In the genomic region with DNA sequence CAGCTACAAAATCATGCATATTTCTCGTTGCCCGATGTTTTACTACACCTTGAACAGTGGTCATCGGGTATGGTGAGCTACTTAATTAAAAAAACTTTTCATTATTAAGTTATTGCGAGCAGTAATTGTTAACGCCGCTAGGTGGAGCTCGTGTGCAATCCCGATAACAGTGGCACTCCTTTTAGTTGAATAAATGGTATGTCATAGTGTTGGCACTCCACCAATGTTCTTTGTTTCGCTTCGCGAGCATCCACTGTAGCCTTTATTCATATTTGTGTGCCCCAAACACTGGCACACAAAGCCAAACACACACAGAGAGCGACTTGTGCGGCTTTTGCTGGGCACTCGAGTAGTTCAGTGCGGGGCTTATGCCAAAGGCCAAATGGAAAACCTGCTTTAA, we compare ENCODE assay signal across 1 fruit fly cellular context.
TF ChIP-seq lines count a peak whose summit lies in the region.

No protein-coding gene starts in this region.

TF ChIP-seq in whole organism, embryonic, 481 proteins besides CTCF, POLR2A, EP300 and RAD21 (continued from another document and continues in another):
- TF ChIP-seq odd (GFP tag; optimal IDR thresholded peaks at IDR 0.05; lab: Kevin White, UChicago) (peak; percentile 83), CG16863 (GFP tag; optimal IDR thresholded peaks at IDR 0.05; lab: Kevin White, UChicago) (peak; percentile 91), CG9437 (GFP tag; optimal IDR thresholded peaks at IDR 0.05; lab: Kevin White, UChicago) (peak; percentile 77), CG17802 (tag; optimal IDR thresholded peaks at IDR 0.05; lab: Kevin White, UChicago) (peak; percentile 41), Spps (tag; optimal IDR thresholded peaks at IDR 0.05; lab: Kevin White, UChicago) (peak; percentile 49), CG33557 (GFP tag; optimal IDR thresholded peaks at IDR 0.05; lab: Kevin White, UChicago) (peak; percentile 44), unpg (GFP tag; optimal IDR thresholded peaks at IDR 0.05; lab: Kevin White, UChicago) (peak; percentile 87), ATbp (GFP tag; optimal IDR thresholded peaks at IDR 0.05; lab: Kevin White, UChicago) (peak; percentile 89), CG12744 (GFP tag; optimal IDR thresholded peaks at IDR 0.05; lab: Kevin White, UChicago) (peak; percentile 85), cas (GFP tag; IDR thresholded peaks at IDR 0.05; lab: Robert Waterston, UW) (peak; percentile 68; the same call in 1 of the 2 replicates), Stat92E (GFP tag; optimal IDR thresholded peaks at IDR 0.05; lab: Kevin White, UChicago) (peak in 1 of 3 experiments; percentile 1), CG15011 (GFP tag; optimal IDR thresholded peaks at IDR 0.05; lab: Kevin White, UChicago) (peak; percentile 46), hb (GFP tag; IDR thresholded peaks at IDR 0.05; lab: Robert Waterston, UW; ENCODE audit: partially characterized antibody) (no peak), Jarid2 (GFP tag; optimal IDR thresholded peaks at IDR 0.05; lab: Kevin White, UChicago) (peak; percentile 47), Nf-YA (GFP tag; IDR thresholded peaks at IDR 0.05; lab: Robert Waterston, UW) (peak; percentile 94), nau (GFP tag; optimal IDR thresholded peaks at IDR 0.05; lab: Kevin White, UChicago) (peak; percentile 83), Dek (tag; optimal IDR thresholded peaks at IDR 0.05; lab: Kevin White, UChicago) (peak; percentile 88), E2f2 (GFP tag; IDR thresholded peaks at IDR 0.05; lab: Robert Waterston, UW) (peak; percentile 82), Poxn (GFP tag; IDR thresholded peaks at IDR 0.05; lab: Robert Waterston, UW) (peak; percentile 88), lmd (GFP tag; IDR thresholded peaks at IDR 0.05; lab: Robert Waterston, UW) (peak; percentile 97), Hsf (GFP tag; optimal IDR thresholded peaks at IDR 0.05; lab: Kevin White, UChicago) (peak; percentile 89), dimm (GFP tag; IDR thresholded peaks at IDR 0.05; lab: Robert Waterston, UW) (peak; percentile 92), Doc3 (GFP tag; IDR thresholded peaks at IDR 0.05; lab: Robert Waterston, UW; ENCODE audit: partially characterized antibody) (no peak), Nf-YC (tag; optimal IDR thresholded peaks at IDR 0.05; lab: Kevin White, UChicago) (peak; percentile 73), CG32532 (GFP tag; IDR thresholded peaks at IDR 0.05; lab: Robert Waterston, UW) (peak; percentile 93), Fer1 (GFP tag; optimal IDR thresholded peaks at IDR 0.05; lab: Kevin White, UChicago) (peak; percentile 91), CG6689 (GFP tag; IDR thresholded peaks at IDR 0.05; lab: Robert Waterston, UW) (peak; percentile 93), da (GFP tag; optimal IDR thresholded peaks at IDR 0.05; lab: Kevin White, UChicago) (peak; percentile 46), CG2875 (GFP tag; optimal IDR thresholded peaks at IDR 0.05; lab: Kevin White, UChicago) (peak; percentile 77), Trl (optimal IDR thresholded peaks at IDR 0.05; lab: Kevin White, UChicago) (no peak), Trl (GFP tag; optimal IDR thresholded peaks at IDR 0.05; lab: Kevin White, UChicago) (peak; percentile 84), CG1603 (tag; optimal IDR thresholded peaks at IDR 0.05; lab: Kevin White, UChicago) (peak; percentile 89), CG11093 (GFP tag; IDR thresholded peaks at IDR 0.05; lab: Robert Waterston, UW) (peak; percentile 64; the same call in 1 of the 3 replicates), CG14667 (GFP tag; IDR thresholded peaks at IDR 0.05; lab: Robert Waterston, UW) (peak; percentile 91), CG12299 (tag; optimal IDR thresholded peaks at IDR 0.05; lab: Kevin White, UChicago) (peak; percentile 83), Mes4 (GFP tag; optimal IDR thresholded peaks at IDR 0.05; lab: Kevin White, UChicago) (peak; percentile 86), klu (GFP tag; IDR thresholded peaks at IDR 0.05; lab: Robert Waterston, UW) (peak; percentile 86), CG17186 (GFP tag; optimal IDR thresholded peaks at IDR 0.05; lab: Kevin White, UChicago) (peak; percentile 8), p53 (GFP tag; optimal IDR thresholded peaks at IDR 0.05; lab: Kevin White, UChicago) (peak; percentile 68), CG7839 (tag; optimal IDR thresholded peaks at IDR 0.05; lab: Kevin White, UChicago) (peak; percentile 90), Bdp1 (GFP tag; optimal IDR thresholded peaks at IDR 0.05; lab: Kevin White, UChicago) (peak; percentile 64), Bgb (GFP tag; IDR thresholded peaks at IDR 0.05; lab: Robert Waterston, UW; ENCODE audit: partially characterized antibody) (no peak), GATAe (GFP tag; conservative IDR thresholded peaks at IDR 0.05; lab: Robert Waterston, UW) (0 out of 2 replicates have a peak, but pooled peaks have one; percentile 52), her (GFP tag; optimal IDR thresholded peaks at IDR 0.05; lab: Kevin White, UChicago) (peak; percentile 87), Hmx (GFP tag; optimal IDR thresholded peaks at IDR 0.05; lab: Kevin White, UChicago) (no peak), CG6854 (GFP tag; optimal IDR thresholded peaks at IDR 0.05; lab: Kevin White, UChicago) (peak; percentile 53), kah (GFP tag; optimal IDR thresholded peaks at IDR 0.05; lab: Kevin White, UChicago) (peak; percentile 58), bab2 (GFP tag; optimal IDR thresholded peaks at IDR 0.05; lab: Kevin White, UChicago) (peak; percentile 94), CG4617 (GFP tag; optimal IDR thresholded peaks at IDR 0.05; lab: Kevin White, UChicago; ENCODE audit: borderline replicate concordance) (peak; percentile 53), rib (GFP tag; IDR thresholded peaks at IDR 0.05; lab: Robert Waterston, UW) (peak; percentile 86), hbn (GFP tag; IDR thresholded peaks at IDR 0.05; lab: Robert Waterston, UW; ENCODE audit: partially characterized antibody) (no peak), CG4707 (GFP tag; optimal IDR thresholded peaks at IDR 0.05; lab: Kevin White, UChicago) (peak; percentile 59), CG4282 (GFP tag; optimal IDR thresholded peaks at IDR 0.05; lab: Kevin White, UChicago) (peak; percentile 65), Abd-B (GFP tag; optimal IDR thresholded peaks at IDR 0.05; lab: Kevin White, UChicago) (peak; percentile 90), knrl (GFP tag; IDR thresholded peaks at IDR 0.05; lab: Robert Waterston, UW; ENCODE audit: partially characterized antibody) (0 out of 3 replicates have a peak, but pooled peaks have one; percentile 19), esg (GFP tag; conservative IDR thresholded peaks at IDR 0.05; lab: Robert Waterston, UW) (peak; percentile 96), Myb (GFP tag; optimal IDR thresholded peaks at IDR 0.05; lab: Kevin White, UChicago) (peak; percentile 72), bcd (GFP tag; optimal IDR thresholded peaks at IDR 0.05; lab: Kevin White, UChicago) (peak; percentile 81), bigmax (GFP tag; optimal IDR thresholded peaks at IDR 0.05; lab: Kevin White, UChicago) (no peak), scrt (GFP tag; optimal IDR thresholded peaks at IDR 0.05; lab: Kevin White, UChicago) (peak; percentile 78), Optix (GFP tag; IDR thresholded peaks at IDR 0.05; lab: Robert Waterston, UW) (peak; percentile 96), tio (GFP tag; optimal IDR thresholded peaks at IDR 0.05; lab: Kevin White, UChicago) (peak; percentile 77), schlank (tag; optimal IDR thresholded peaks at IDR 0.05; lab: Kevin White, UChicago) (peak; percentile 70), CG12659 (GFP tag; optimal IDR thresholded peaks at IDR 0.05; lab: Kevin White, UChicago) (peak; percentile 90), chn (GFP tag; optimal IDR thresholded peaks at IDR 0.05; lab: Kevin White, UChicago) (peak; percentile 89), unc-4 (GFP tag; IDR thresholded peaks at IDR 0.05; lab: Robert Waterston, UW; ENCODE audit: partially characterized antibody) (no peak), CG3838 (GFP tag; optimal IDR thresholded peaks at IDR 0.05; lab: Kevin White, UChicago) (peak; percentile 63), trh (GFP tag; optimal IDR thresholded peaks at IDR 0.05; lab: Kevin White, UChicago) (peak; percentile 52), Rx (GFP tag; IDR thresholded peaks at IDR 0.05; lab: Robert Waterston, UW) (peak; percentile 71), Gsc (GFP tag; IDR thresholded peaks at IDR 0.05; lab: Robert Waterston, UW) (no peak), CG5180 (GFP tag; optimal IDR thresholded peaks at IDR 0.05; lab: Kevin White, UChicago) (peak; percentile 75), tap (tag; optimal IDR thresholded peaks at IDR 0.05; lab: Kevin White, UChicago) (peak; percentile 65), corto (GFP tag; optimal IDR thresholded peaks at IDR 0.05; lab: Kevin White, UChicago) (peak; percentile 77), CG1233 (GFP tag; optimal IDR thresholded peaks at IDR 0.05; lab: Kevin White, UChicago) (peak; percentile 7), D (optimal IDR thresholded peaks at IDR 0.05; lab: Kevin White, UChicago) (no peak), D (GFP tag; optimal IDR thresholded peaks at IDR 0.05; lab: Kevin White, UChicago) (peak; percentile 80), Hr78 (GFP tag; optimal IDR thresholded peaks at IDR 0.05; lab: Kevin White, UChicago) (peak in 1 of 2 experiments; percentile 91), Hmr (GFP tag; optimal IDR thresholded peaks at IDR 0.05; lab: Kevin White, UChicago) (peak; percentile 87), CG14050 (GFP tag; IDR thresholded peaks at IDR 0.05; lab: Robert Waterston, UW) (peak; percentile 96), CG4730 (GFP tag; IDR thresholded peaks at IDR 0.05; lab: Robert Waterston, UW) (peak; percentile 91), CG2116 (GFP tag; optimal IDR thresholded peaks at IDR 0.05; lab: Kevin White, UChicago) (peak; percentile 51), Hr3 (GFP tag; optimal IDR thresholded peaks at IDR 0.05; lab: Kevin White, UChicago) (peak; percentile 89), CG9876 (GFP tag; optimal IDR thresholded peaks at IDR 0.05; lab: Kevin White, UChicago) (peak; percentile 81), phol (tag; optimal IDR thresholded peaks at IDR 0.05; lab: Kevin White, UChicago) (peak; percentile 85), CG15269 (tag; optimal IDR thresholded peaks at IDR 0.05; lab: Kevin White, UChicago) (peak; percentile 95), CG1024 (GFP tag; IDR thresholded peaks at IDR 0.05; lab: Robert Waterston, UW) (peak; percentile 86), CG1832 (GFP tag; optimal IDR thresholded peaks at IDR 0.05; lab: Kevin White, UChicago) (no peak), az2 (GFP tag; optimal IDR thresholded peaks at IDR 0.05; lab: Kevin White, UChicago) (peak; percentile 91), CG4328 (GFP tag; optimal IDR thresholded peaks at IDR 0.05; lab: Kevin White, UChicago) (peak; percentile 63), cad (GFP tag; optimal IDR thresholded peaks at IDR 0.05; lab: Kevin White, UChicago) (no peak), amos (GFP tag; IDR thresholded peaks at IDR 0.05; lab: Robert Waterston, UW; ENCODE audit: partially characterized antibody) (no peak), CG18764 (GFP tag; optimal IDR thresholded peaks at IDR 0.05; lab: Kevin White, UChicago) (peak; percentile 82), CG6175 (GFP tag; IDR thresholded peaks at IDR 0.05; lab: Robert Waterston, UW) (peak; percentile 95), CG2202 (tag; optimal IDR thresholded peaks at IDR 0.05; lab: Kevin White, UChicago) (peak; percentile 62), CG8765 (GFP tag; IDR thresholded peaks at IDR 0.05; lab: Robert Waterston, UW) (peak; percentile 72), lola (GFP tag; optimal IDR thresholded peaks at IDR 0.05; lab: Kevin White, UChicago) (peak in 1 of 3 experiments; percentile 62), Bteb2 (GFP tag; optimal IDR thresholded peaks at IDR 0.05; lab: Kevin White, UChicago) (peak; percentile 81), eyg (GFP tag; optimal IDR thresholded peaks at IDR 0.05; lab: Kevin White, UChicago) (peak; percentile 76), Med (GFP tag; lab: Kevin White, UChicago) (peak; percentile 99), sc (optimal IDR thresholded peaks at IDR 0.05; lab: Kevin White, UChicago) (no peak), sc (GFP tag; optimal IDR thresholded peaks at IDR 0.05; lab: Kevin White, UChicago) (peak; percentile 70), luna (GFP tag; optimal IDR thresholded peaks at IDR 0.05; lab: Kevin White, UChicago) (no peak), Vsx1 (GFP tag; optimal IDR thresholded peaks at IDR 0.05; lab: Kevin White, UChicago) (peak; percentile 65), CoRest (tag; optimal IDR thresholded peaks at IDR 0.05; lab: Kevin White, UChicago) (peak; percentile 92), z (GFP tag; IDR thresholded peaks at IDR 0.05; lab: Robert Waterston, UW) (peak; percentile 57; the same call in 1 of the 3 replicates), wor (GFP tag; IDR thresholded peaks at IDR 0.05; lab: Robert Waterston, UW) (peak; percentile 94), crc (GFP tag; optimal IDR thresholded peaks at IDR 0.05; lab: Kevin White, UChicago) (peak; percentile 10), sr (GFP tag; IDR thresholded peaks at IDR 0.05; lab: Robert Waterston, UW) (peak; percentile 79; the same call in 2 of the 3 replicates), CG18599 (GFP tag; optimal IDR thresholded peaks at IDR 0.05; lab: Kevin White, UChicago) (peak; percentile 92), sisA (GFP tag; IDR thresholded peaks at IDR 0.05; lab: Robert Waterston, UW) (peak; percentile 97), CG1602 (GFP tag; optimal IDR thresholded peaks at IDR 0.05; lab: Kevin White, UChicago) (peak; percentile 82), Taf1 (GFP tag; IDR thresholded peaks at IDR 0.05; lab: Robert Waterston, UW) (no peak; the same call in none of the 2 replicates), zf30C (GFP tag; optimal IDR thresholded peaks at IDR 0.05; lab: Kevin White, UChicago) (no peak), vnd (GFP tag; IDR thresholded peaks at IDR 0.05; lab: Robert Waterston, UW; ENCODE audit: partially characterized antibody) (no peak), sima (GFP tag; optimal IDR thresholded peaks at IDR 0.05; lab: Kevin White, UChicago) (peak; percentile 50), Ada2b (GFP tag; IDR thresholded peaks at IDR 0.05; lab: Robert Waterston, UW) (peak; percentile 97), gcm (GFP tag; optimal IDR thresholded peaks at IDR 0.05; lab: Kevin White, UChicago) (peak; percentile 79), ems (GFP tag; optimal IDR thresholded peaks at IDR 0.05; lab: Kevin White, UChicago) (peak; percentile 53), CG10147 (GFP tag; optimal IDR thresholded peaks at IDR 0.05; lab: Kevin White, UChicago) (peak; percentile 83), CG17912 (GFP tag; optimal IDR thresholded peaks at IDR 0.05; lab: Kevin White, UChicago) (peak; percentile 37), ERR (GFP tag; optimal IDR thresholded peaks at IDR 0.05; lab: Kevin White, UChicago) (peak; percentile 74), pb (GFP tag; optimal IDR thresholded peaks at IDR 0.05; lab: Kevin White, UChicago) (peak; percentile 68), nerfin-1 (tag; optimal IDR thresholded peaks at IDR 0.05; lab: Kevin White, UChicago) (peak; percentile 77), CG13296 (GFP tag; optimal IDR thresholded peaks at IDR 0.05; lab: Kevin White, UChicago) (peak; percentile 80), CG11696 (GFP tag; IDR thresholded peaks at IDR 0.05; lab: Robert Waterston, UW) (peak; percentile 88)
